Fruit fly (Drosophila melanogaster) whole organism, embryonic: ENCODE data around the gene Hr38.
A peak's percentile ranks its signal among the peaks of the same experiment; 100 is the strongest.

Experiments used
- Aef1 ChIP-seq: fragments of 200-800 bp; sonication (Bioruptor generic); IDR thresholded peaks from 3 replicates; pipeline ENCODE4 v1.3.6; 2022; ENCODE audit warnings: missing biosample characterization, missing genetic modification characterization
- Awh ChIP-seq: fragments of 200-800 bp; sonication (Bioruptor generic); IDR thresholded peaks from 2 replicates; pipeline ENCODE4, ENCODE4 v1.3.6; 2022; ENCODE audit warnings: missing biosample characterization, missing genetic modification characterization
- CG10321 ChIP-seq: fragments of 200-800 bp; sonication (Bioruptor generic); IDR thresholded peaks from 2 replicates; pipeline ENCODE4 v1.3.6; 2022; ENCODE audit warnings: missing biosample characterization, missing genetic modification characterization
- CG10366 ChIP-seq: fragments of 200-800 bp; sonication (Bioruptor generic); IDR thresholded peaks from 2 replicates; pipeline ENCODE4 v1.3.6; 2022; ENCODE audit warnings: missing biosample characterization, missing genetic modification characterization
- CG10462 ChIP-seq: fragments of 200-800 bp; sonication (Bioruptor generic); optimal IDR thresholded peaks from 2 replicates; lab custom pipeline; 2016; ENCODE audit warnings: missing biosample characterization, missing genetic modification characterization
- CG10959 ChIP-seq: fragments of 200-800 bp; sonication (Bioruptor generic); IDR thresholded peaks from 2 replicates; pipeline ENCODE4 v1.3.6; 2022; ENCODE audit warnings: missing biosample characterization, missing genetic modification characterization
- CG11504 ChIP-seq: fragments of 200-800 bp; sonication (Bioruptor generic); optimal IDR thresholded peaks from 3 replicates; lab custom pipeline; 2019; ENCODE audit warnings: missing biosample characterization, mild to moderate bottlenecking, missing genetic modification characterization, moderate library complexity
- CG11695 ChIP-seq: fragments of 200-800 bp; sonication (Bioruptor generic); IDR thresholded peaks from 3 replicates; pipeline ENCODE4 v1.3.6; 2022; ENCODE audit warnings: missing biosample characterization, missing genetic modification characterization
- CG12391 ChIP-seq: fragments of 200-800 bp; sonication (Bioruptor generic); optimal IDR thresholded peaks from 3 replicates; lab custom pipeline; 2018; ENCODE audit warnings: missing biosample characterization, mild to moderate bottlenecking, missing genetic modification characterization, moderate library complexity
- CG13296 ChIP-seq: fragments of 200-800 bp; sonication (Bioruptor generic); optimal IDR thresholded peaks from 3 replicates; lab custom pipeline; 2018; ENCODE audit warnings: missing biosample characterization, mild to moderate bottlenecking, missing genetic modification characterization
- CG17802 ChIP-seq: fragments of 200-800 bp; sonication (Bioruptor generic); optimal IDR thresholded peaks from 2 replicates; lab custom pipeline; 2018; ENCODE audit warnings: missing biosample characterization, mild to moderate bottlenecking, missing genetic modification characterization, moderate library complexity
- CG1832 ChIP-seq: fragments of 200-800 bp; sonication (Bioruptor generic); optimal IDR thresholded peaks from 2 replicates; lab custom pipeline; 2017; ENCODE audit warnings: missing biosample characterization, mild to moderate bottlenecking, missing genetic modification characterization, inconsistent platforms
- CG30020 ChIP-seq: fragments of 200-800 bp; optimal IDR thresholded peaks from 2 replicates; lab custom pipeline; 2019; ENCODE audit warnings: missing biosample characterization, mild to moderate bottlenecking, missing genetic modification characterization, moderate library complexity
- CG32772 ChIP-seq: fragments of 200-800 bp; sonication (Bioruptor generic); IDR thresholded peaks from 2 replicates; pipeline ENCODE4 v1.3.6; 2022; ENCODE audit warnings: missing biosample characterization, missing genetic modification characterization
- CG34224 ChIP-seq: fragments of 200-800 bp; sonication (Bioruptor generic); IDR thresholded peaks from 3 replicates; pipeline ENCODE4 v1.3.6; 2022; ENCODE audit warnings: missing biosample characterization, missing genetic modification characterization; ENCODE audit not compliant: partially characterized antibody
- CG42726 ChIP-seq: fragments of 200-800 bp; sonication (Bioruptor generic); IDR thresholded peaks from 2 replicates; pipeline ENCODE4 v1.3.6; 2022; ENCODE audit warnings: missing biosample characterization, missing genetic modification characterization; ENCODE audit not compliant: partially characterized antibody
- CG6254 ChIP-seq: fragments of 200-800 bp; sonication (Bioruptor generic); optimal IDR thresholded peaks from 3 replicates; lab custom pipeline; 2017; ENCODE audit warnings: mild to moderate bottlenecking, missing biosample characterization, missing genetic modification reagents, missing genetic modification characterization
- CG6272 ChIP-seq: fragments of 200-800 bp; sonication (Bioruptor generic); IDR thresholded peaks from 2 replicates; pipeline ENCODE4 v1.3.6; 2022; ENCODE audit warnings: missing biosample characterization, missing genetic modification characterization
- CG8388 ChIP-seq: fragments of 200-800 bp; sonication (Bioruptor generic); optimal IDR thresholded peaks from 2 replicates; lab custom pipeline; 2019; ENCODE audit warnings: missing biosample characterization, mild to moderate bottlenecking, missing genetic modification characterization, moderate library complexity
- CG8765 ChIP-seq: fragments of 200-800 bp; sonication (Bioruptor generic); IDR thresholded peaks from 2 replicates; pipeline ENCODE4 v1.3.6; 2022; ENCODE audit warnings: missing biosample characterization, missing genetic modification characterization
- CG8944 ChIP-seq: fragments of 200-800 bp; sonication (Bioruptor generic); optimal IDR thresholded peaks from 3 replicates; lab custom pipeline; 2016; ENCODE audit warnings: missing biosample characterization, missing genetic modification characterization
- CG9215 ChIP-seq: fragments of 200-800 bp; sonication (Bioruptor generic); IDR thresholded peaks from 2 replicates; pipeline ENCODE4 v1.3.6; 2022; ENCODE audit warnings: missing biosample characterization, missing genetic modification characterization
- Dref ChIP-seq: fragments of 200-800 bp; sonication (Bioruptor generic); IDR thresholded peaks from 2 replicates; pipeline ENCODE4 v1.3.6; 2022; ENCODE audit warnings: missing biosample characterization, missing genetic modification characterization
- ERR ChIP-seq: fragments of 200-800 bp; sonication (Bioruptor generic); optimal IDR thresholded peaks from 2 replicates; lab custom pipeline; 2016; ENCODE audit warnings: missing biosample characterization, missing genetic modification characterization
- H2.0 ChIP-seq: fragments of 200-800 bp; sonication (Bioruptor generic); IDR thresholded peaks from 2 replicates; pipeline ENCODE4 v1.3.6; 2022; ENCODE audit warnings: missing biosample characterization, missing genetic modification characterization
- HLH4C ChIP-seq: fragments of 200-800 bp; sonication (Bioruptor generic); IDR thresholded peaks from 3 replicates; pipeline ENCODE4 v1.3.6; 2022; ENCODE audit warnings: missing biosample characterization, missing genetic modification characterization; ENCODE audit not compliant: partially characterized antibody
- HLHmδ ChIP-seq: fragments of 200-800 bp; sonication (Bioruptor generic); optimal IDR thresholded peaks from 2 replicates; lab custom pipeline; 2018; ENCODE audit warnings: missing biosample characterization, mild to moderate bottlenecking, missing genetic modification characterization, moderate library complexity
- HmgD ChIP-seq: fragments of 200-800 bp; sonication (Bioruptor generic); optimal IDR thresholded peaks from 3 replicates; lab custom pipeline; 2016; ENCODE audit warnings: missing biosample characterization, missing genetic modification characterization
- Hr3 ChIP-seq: fragments of 200-800 bp; sonication (Bioruptor generic); optimal IDR thresholded peaks from 3 replicates; lab custom pipeline; 2016; ENCODE audit warnings: missing biosample characterization, missing genetic modification characterization
- MBD-R2 ChIP-seq: fragments of 200-800 bp; sonication (Bioruptor generic); IDR thresholded peaks from 2 replicates; pipeline ENCODE4 v1.3.6; 2022; ENCODE audit warnings: missing biosample characterization, missing genetic modification characterization
- Mad ChIP-seq: fragments of 200-800 bp; sonication (Bioruptor generic); optimal IDR thresholded peaks from 2 replicates; lab custom pipeline; 2016; ENCODE audit warnings: missing biosample characterization, missing genetic modification characterization
- Neu2 ChIP-seq: fragments of 200-800 bp; sonication (Bioruptor generic); optimal IDR thresholded peaks from 3 replicates; lab custom pipeline; 2016; ENCODE audit warnings: missing biosample characterization, missing genetic modification characterization, borderline replicate concordance
- NfI ChIP-seq: fragments of 200-800 bp; sonication (Bioruptor generic); optimal IDR thresholded peaks from 3 replicates; lab custom pipeline; 2018; ENCODE audit warnings: missing biosample characterization, mild to moderate bottlenecking, missing genetic modification characterization, moderate library complexity
- Oaz ChIP-seq: fragments of 200-800 bp; sonication (Bioruptor generic); IDR thresholded peaks from 2 replicates; pipeline ENCODE4 v1.3.6; 2022; ENCODE audit warnings: missing biosample characterization, missing genetic modification characterization
- Poxn ChIP-seq: fragments of 200-800 bp; sonication (Bioruptor generic); IDR thresholded peaks from 2 replicates; pipeline ENCODE4 v1.3.6; 2022; ENCODE audit warnings: missing biosample characterization, missing genetic modification characterization
- aop ChIP-seq: fragments of 200-800 bp; sonication (Bioruptor generic); IDR thresholded peaks from 2 replicates; pipeline ENCODE4 v1.3.6; 2022; ENCODE audit warnings: missing biosample characterization, missing genetic modification characterization
- ash1 ChIP-seq: fragments of 200-800 bp; sonication (Bioruptor generic); optimal IDR thresholded peaks from 2 replicates; lab custom pipeline; 2018; ENCODE audit warnings: missing biosample characterization, mild to moderate bottlenecking, missing genetic modification characterization
- cad ChIP-seq: fragments of >200 bp; optimal IDR thresholded peaks from 2 replicates; lab custom pipeline; 2017; ENCODE audit warnings: missing biosample characterization, missing genetic modification characterization
- cato ChIP-seq: fragments of 200-800 bp; sonication (Bioruptor generic); optimal IDR thresholded peaks from 2 replicates; lab custom pipeline; 2016; ENCODE audit warnings: missing biosample characterization, missing genetic modification characterization, borderline replicate concordance
- caup ChIP-seq: fragments of 200-800 bp; sonication (Bioruptor generic); optimal IDR thresholded peaks from 3 replicates; lab custom pipeline; 2017; ENCODE audit warnings: missing biosample characterization, mild to moderate bottlenecking, missing genetic modification characterization, moderate library complexity; ENCODE audit not compliant: severe bottlenecking
- hbn ChIP-seq: fragments of 200-800 bp; sonication (Bioruptor generic); IDR thresholded peaks from 2 replicates; pipeline ENCODE4 v1.3.6; 2022; ENCODE audit warnings: missing biosample characterization, missing genetic modification characterization; ENCODE audit not compliant: partially characterized antibody
- knrl ChIP-seq: fragments of 200-800 bp; sonication (Bioruptor generic); IDR thresholded peaks from 3 replicates; pipeline ENCODE4 v1.3.6; 2022; ENCODE audit warnings: missing biosample characterization, missing genetic modification characterization; ENCODE audit not compliant: partially characterized antibody
- maf-S ChIP-seq: fragments of 200-800 bp; sonication (Bioruptor generic); optimal IDR thresholded peaks from 2 replicates; lab custom pipeline; 2016; ENCODE audit warnings: missing biosample characterization, missing genetic modification characterization
- mld ChIP-seq: fragments of 200-800 bp; sonication (Bioruptor generic); IDR thresholded peaks from 3 replicates; pipeline ENCODE4 v1.3.6; 2022; ENCODE audit warnings: missing biosample characterization, missing genetic modification characterization; ENCODE audit not compliant: partially characterized antibody
- nau ChIP-seq: fragments of 200-800 bp; sonication (Bioruptor generic); optimal IDR thresholded peaks from 3 replicates; lab custom pipeline; 2017; ENCODE audit warnings: missing biosample characterization, mild to moderate bottlenecking, missing genetic modification characterization, missing genetic modification reagents
- prd ChIP-seq, 3 experiments: fragments of >200 bp in 2 of 3; fragments of 200-800 bp in 1 of 3; sonication (Bioruptor generic) in 1 of 3; optimal IDR thresholded peaks in 2 of 3; IDR thresholded peaks in 1 of 3; 2 replicates in 2 of 3; 3 replicates in 1 of 3; pipeline versions ENCODE4 v1.3.6 to Lab custom; 2017 to 2022; ENCODE audit warnings: missing biosample characterization in 1 of 3, missing genetic modification characterization in 1 of 3
- shn ChIP-seq: fragments of 200-800 bp; sonication (Bioruptor generic); optimal IDR thresholded peaks from 3 replicates; lab custom pipeline; 2016; ENCODE audit warnings: missing biosample characterization, missing genetic modification characterization
- sim ChIP-seq: fragments of 200-800 bp; sonication (Bioruptor generic); IDR thresholded peaks from 2 replicates; pipeline ENCODE4 v1.3.6; 2022; ENCODE audit warnings: missing biosample characterization, missing genetic modification characterization
- wek ChIP-seq: fragments of 200-800 bp; sonication (Bioruptor generic); optimal IDR thresholded peaks from 3 replicates; lab custom pipeline; 2018; ENCODE audit warnings: missing biosample characterization, mild to moderate bottlenecking, missing genetic modification characterization, moderate library complexity
- zfh1 ChIP-seq: fragments of 200-800 bp; sonication (Bioruptor generic); IDR thresholded peaks from 3 replicates; pipeline ENCODE4 v1.3.6; 2022; ENCODE audit warnings: missing biosample characterization, missing genetic modification characterization

The Hr38 gene

DNA sequence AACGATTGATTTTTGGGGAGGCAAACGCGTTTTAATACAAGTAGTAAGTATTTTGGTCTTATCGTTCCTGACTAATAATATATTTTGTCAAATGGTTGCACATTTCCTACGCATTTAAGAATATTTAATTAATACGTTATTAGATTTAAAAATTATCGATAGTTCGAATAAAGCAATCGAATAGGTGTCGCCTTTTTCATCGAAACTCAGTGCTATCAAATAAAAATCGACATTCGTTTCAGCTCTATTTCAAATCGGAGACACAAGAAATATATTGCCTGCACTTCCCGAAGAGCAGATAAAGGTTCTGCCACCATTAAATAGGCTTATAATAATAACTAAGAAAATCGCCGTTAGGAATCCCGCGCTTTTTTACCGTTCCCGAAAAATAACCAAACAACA lies 20.3 kb upstream of the Hr38 start (continued):
- no peak for TF ChIP-seq sim (GFP tag; lab: Robert Waterston, UW)
- peak; percentile 56; the same call in 1 of the 2 replicates for TF ChIP-seq CG42726 (GFP tag; lab: Robert Waterston, UW)
- no peak for TF ChIP-seq CG13296
- TF ChIP-seq CG11695 (GFP tag; lab: Robert Waterston, UW): no peak
- TF ChIP-seq CG12391 (tag; lab: Kevin White, UChicago): no peak
- no peak for TF ChIP-seq Neu2 (GFP tag; lab: Kevin White, UChicago)
- TF ChIP-seq HLHmδ: no peak
- TF ChIP-seq Poxn (GFP tag; lab: Robert Waterston, UW): no peak
- no peak for TF ChIP-seq CG1832 (GFP tag; lab: Kevin White, UChicago)
- TF ChIP-seq knrl: peak; percentile 37; the same call in 2 of the 3 replicates
- TF ChIP-seq CG32772 (GFP tag; lab: Robert Waterston, UW): no peak
- TF ChIP-seq aop: no peak
- no peak for TF ChIP-seq NfI (GFP tag; lab: Kevin White, UChicago)
- no peak for TF ChIP-seq CG10321
- no peak for TF ChIP-seq maf-S (GFP tag; lab: Kevin White, UChicago)
- TF ChIP-seq cato (GFP tag; lab: Kevin White, UChicago): no peak
- TF ChIP-seq CG30020 (tag; lab: Kevin White, UChicago): peak; percentile 0
- no peak for TF ChIP-seq CG10959 (GFP tag; lab: Robert Waterston, UW)
- TF ChIP-seq hbn (GFP tag; lab: Robert Waterston, UW): peak; percentile 42; the same call in 1 of the 2 replicates
- no peak for TF ChIP-seq shn (GFP tag; lab: Kevin White, UChicago)
- peak; percentile 81 for TF ChIP-seq HLH4C
- no peak for TF ChIP-seq Awh (GFP tag; lab: Robert Waterston, UW)
- TF ChIP-seq CG34224 (GFP tag; lab: Robert Waterston, UW): peak; percentile 55; the same call in 2 of the 3 replicates
- peak; percentile 80 for TF ChIP-seq Dref (GFP tag; lab: Robert Waterston, UW)
- no peak for TF ChIP-seq Oaz (GFP tag; lab: Robert Waterston, UW)
- TF ChIP-seq HmgD (GFP tag; lab: Kevin White, UChicago): no peak
- TF ChIP-seq CG8765 (GFP tag; lab: Robert Waterston, UW): no peak
- no peak for TF ChIP-seq Hr3 (GFP tag; lab: Kevin White, UChicago)
- TF ChIP-seq CG9215 (GFP tag; lab: Robert Waterston, UW): no peak
- no peak for TF ChIP-seq nau (GFP tag; lab: Kevin White, UChicago)
- TF ChIP-seq H2.0: no peak
- TF ChIP-seq cad (GFP tag; lab: Kevin White, UChicago): no peak
- no peak for TF ChIP-seq CG17802 (tag; lab: Kevin White, UChicago)
- no peak for TF ChIP-seq CG10462 (GFP tag; lab: Kevin White, UChicago)

- TF ChIP-seq mld (GFP tag; lab: Robert Waterston, UW) (no peak), CG11504 (no peak), CG8388 (GFP tag; lab: Kevin White, UChicago) (peak; percentile 25), Mad (peak; percentile 27), Dref (GFP tag; lab: Robert Waterston, UW) (peak; percentile 46), zfh1 (GFP tag; lab: Robert Waterston, UW) (0 out of 3 replicates have a peak, but pooled peaks have one; percentile 27), ash1 (GFP tag; lab: Kevin White, UChicago) (no peak), CG10366 (GFP tag; lab: Robert Waterston, UW) (peak; percentile 56), Aef1 (peak; percentile 39; the same call in 1 of the 3 replicates), prd (optimal IDR thresholded peaks at IDR 0.05; lab: Kevin White, UChicago) (no peak), prd (GFP tag; IDR thresholded peaks at IDR 0.05; lab: Robert Waterston, UW) (peak; percentile 32; the same call in 2 of the 3 replicates), CG6272 (GFP tag; lab: Robert Waterston, UW) (0 out of 2 replicates have a peak, but pooled peaks have one; percentile 27), CG6254 (GFP tag; lab: Kevin White, UChicago) (no peak), ERR (GFP tag; lab: Kevin White, UChicago) (no peak), shn (GFP tag; lab: Kevin White, UChicago) (no peak), MBD-R2 (GFP tag; lab: Robert Waterston, UW) (peak; percentile 73), CG8944 (GFP tag; lab: Kevin White, UChicago) (peak; percentile 23), caup (GFP tag; lab: Kevin White, UChicago) (peak; percentile 41), wek (GFP tag; lab: Kevin White, UChicago) (no peak)
Measured at dm6 chr2L:20734066-20734686, 19.8 kb upstream of the Hr38 start, which contains the start of gene TM9SF2. TM9SF2 (minus strand) TSS chr2L:20734309.
